Fruit fly (Drosophila melanogaster): ENCODE data around the gene CG9801.
A peak's percentile ranks its signal among the peaks of the same experiment; 100 is the strongest.

CG9801 gene

DNA sequence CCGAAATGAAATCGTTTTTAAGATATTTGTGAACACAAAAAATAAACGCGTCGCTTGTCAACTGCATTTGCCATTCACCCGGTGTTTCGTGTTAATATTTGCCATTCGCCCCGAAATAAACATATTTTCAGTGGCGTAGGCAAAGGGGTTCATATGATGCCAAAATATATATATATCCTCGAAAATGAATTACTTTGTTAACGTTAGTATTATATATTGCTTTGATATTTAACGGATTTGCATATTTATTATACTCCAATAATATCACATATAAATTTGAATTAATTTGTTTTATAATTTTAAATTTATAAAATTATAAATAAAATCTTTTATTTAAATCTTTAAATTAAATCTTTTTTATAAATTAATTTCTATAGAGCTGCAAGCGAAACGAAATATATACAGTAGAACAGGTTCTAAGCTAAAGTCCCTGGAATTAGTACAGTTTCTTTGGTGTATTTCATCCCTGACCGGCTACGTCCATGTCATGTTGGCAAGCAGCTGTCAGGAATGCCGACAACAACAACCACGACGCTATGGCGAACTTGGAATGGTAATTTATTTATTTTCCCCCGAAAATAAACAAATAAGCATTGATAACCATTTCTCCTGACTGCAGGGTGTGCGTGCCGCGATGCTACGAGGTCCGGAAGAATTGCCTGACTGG lies 15.7 kb downstream of the CG9801 start, which contains the start of the genes M1BP and CG8202 (continued):
- TF ChIP-seq CG17802 (tag; optimal IDR thresholded peaks at IDR 0.05) (peak; percentile 31), ewg (GFP tag; optimal IDR thresholded peaks at IDR 0.05) (peak; percentile 74), Elba2 (GFP tag; optimal IDR thresholded peaks at IDR 0.05) (peak; percentile 53), CG4282 (GFP tag; optimal IDR thresholded peaks at IDR 0.05) (no peak), CG12299 (tag; optimal IDR thresholded peaks at IDR 0.05) (peak; percentile 78), Sox102F (GFP tag; optimal IDR thresholded peaks at IDR 0.05) (peak; percentile 91), lilli (GFP tag; optimal IDR thresholded peaks at IDR 0.05) (peak; percentile 81), TFAM (GFP tag; optimal IDR thresholded peaks at IDR 0.05) (no peak), Dbx (GFP tag; IDR thresholded peaks at IDR 0.05) (peak; percentile 82; the same call in 2 of the 3 replicates), CG7556 (GFP tag; optimal IDR thresholded peaks at IDR 0.05) (peak; percentile 96), PHDP (tag; optimal IDR thresholded peaks at IDR 0.05) (peak; percentile 91), chm (GFP tag; IDR thresholded peaks at IDR 0.05) (peak; percentile 52; the same call in 1 of the 2 replicates), CG6654 (GFP tag; optimal IDR thresholded peaks at IDR 0.05) (peak; percentile 79), C15 (GFP tag; IDR thresholded peaks at IDR 0.05) (no peak), Doc2 (GFP tag; IDR thresholded peaks at IDR 0.05) (peak; percentile 34; the same call in 1 of the 2 replicates), gce (GFP tag; IDR thresholded peaks at IDR 0.05) (no peak), az2 (GFP tag; optimal IDR thresholded peaks at IDR 0.05) (peak; percentile 91), Aef1 (GFP tag; IDR thresholded peaks at IDR 0.05) (peak; percentile 83), Eip74EF (GFP tag; optimal IDR thresholded peaks at IDR 0.05) (no peak), Six4 (GFP tag; optimal IDR thresholded peaks at IDR 0.05) (peak; percentile 86), HmgZ (tag; optimal IDR thresholded peaks at IDR 0.05) (peak; percentile 56), vnd (GFP tag; IDR thresholded peaks at IDR 0.05; ENCODE audit: partially characterized antibody) (no peak), CG43689 (GFP tag; IDR thresholded peaks at IDR 0.05) (peak; percentile 57; the same call in 1 of the 2 replicates), fd96Cb (tag; optimal IDR thresholded peaks at IDR 0.05) (peak; percentile 90), pzg (GFP tag; optimal IDR thresholded peaks at IDR 0.05) (peak; percentile 26), CG9727 (GFP tag; optimal IDR thresholded peaks at IDR 0.05) (peak; percentile 96), Fer1 (GFP tag; optimal IDR thresholded peaks at IDR 0.05) (peak; percentile 91), knrl (GFP tag; IDR thresholded peaks at IDR 0.05; ENCODE audit: partially characterized antibody) (no peak), B-H1 (GFP tag; IDR thresholded peaks at IDR 0.05) (peak; percentile 65; the same call in 2 of the 3 replicates), CG18599 (GFP tag; optimal IDR thresholded peaks at IDR 0.05) (peak; percentile 91), CG30431 (GFP tag; optimal IDR thresholded peaks at IDR 0.05) (peak; percentile 85), CG34376 (GFP tag; optimal IDR thresholded peaks at IDR 0.05) (peak; percentile 47), gcm2 (GFP tag; optimal IDR thresholded peaks at IDR 0.05) (no peak), CG6791 (GFP tag; IDR thresholded peaks at IDR 0.05; ENCODE audit: partially characterized antibody) (no peak), Dip3 (GFP tag; optimal IDR thresholded peaks at IDR 0.05) (peak; percentile 13), vfl (GFP tag; optimal IDR thresholded peaks at IDR 0.05) (peak; percentile 0), CHES-1-like (GFP tag; optimal IDR thresholded peaks at IDR 0.05) (peak; percentile 27), ro (GFP tag; IDR thresholded peaks at IDR 0.05) (peak; percentile 46; the same call in 1 of the 2 replicates), Chrac-16 (GFP tag; optimal IDR thresholded peaks at IDR 0.05) (peak; percentile 86), kni (GFP tag; optimal IDR thresholded peaks at IDR 0.05) (no peak), CG3847 (GFP tag; IDR thresholded peaks at IDR 0.05) (peak; percentile 79), cg (GFP tag; optimal IDR thresholded peaks at IDR 0.05) (no peak), phol (tag; optimal IDR thresholded peaks at IDR 0.05) (peak; percentile 94), caup (GFP tag; optimal IDR thresholded peaks at IDR 0.05; ENCODE audit: severe bottlenecking) (peak; percentile 88), ap (GFP tag; IDR thresholded peaks at IDR 0.05) (peak; percentile 47; the same call in 1 of the 2 replicates), Max (GFP tag; optimal IDR thresholded peaks at IDR 0.05) (peak; percentile 74), pb (GFP tag; optimal IDR thresholded peaks at IDR 0.05) (no peak), CTCF (GFP tag; optimal IDR thresholded peaks at IDR 0.05) (peak; percentile 39), CG4730 (GFP tag; IDR thresholded peaks at IDR 0.05) (peak; percentile 71)
